Worm (Caenorhabditis elegans): Measurements from ENCODE around the gene ZK180.8.

Gene ZK180.8

DNA sequence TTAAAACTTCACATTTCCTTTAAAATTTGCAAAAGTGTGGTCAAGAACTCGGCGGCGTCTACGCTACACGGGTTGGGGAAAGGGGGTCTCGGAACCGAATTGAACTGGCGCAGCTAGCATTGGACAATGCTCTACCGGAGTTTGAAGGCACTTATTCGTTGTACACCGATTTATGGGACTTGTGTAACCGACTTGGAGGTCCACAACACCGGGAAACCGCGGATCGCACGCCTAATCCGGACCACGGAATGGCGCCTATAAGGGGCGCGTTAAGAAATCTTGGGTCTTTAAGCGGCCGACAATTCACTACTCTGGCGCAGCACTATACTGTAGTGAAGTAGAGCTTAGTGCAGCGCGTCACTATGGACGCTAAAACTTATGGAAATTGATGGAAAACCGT, 27.1 kb upstream of the ZK180.8 start (continued):
- TF ChIP-seq efl-1 (GFP tag; optimal IDR thresholded peaks at IDR 0.05) = no peak
- TF ChIP-seq bed-2 (GFP tag; IDR thresholded peaks at IDR 0.05) = no peak
- no peak for TF ChIP-seq ceh-27 (GFP tag; optimal IDR thresholded peaks at IDR 0.05)
- TF ChIP-seq nfya-1 (tag; optimal IDR thresholded peaks at IDR 0.05; ENCODE audit: borderline replicate concordance, insufficient read depth) = no peak
- TF ChIP-seq zfh-2 (GFP tag; conservative IDR thresholded peaks at IDR 0.05) = 0 out of 2 replicates have a peak, but pooled peaks have one; percentile 27
- no peak for TF ChIP-seq ztf-26 (tag; optimal IDR thresholded peaks at IDR 0.05)
- no peak for TF ChIP-seq aptf-2 (GFP tag; conservative IDR thresholded peaks at IDR 0.05)
- no peak for TF ChIP-seq K12H6.12 (tag; optimal IDR thresholded peaks at IDR 0.05)
- no peak for TF ChIP-seq F57C9.4 (tag; optimal IDR thresholded peaks at IDR 0.05)
- no peak for TF ChIP-seq F49E8.2 (tag; optimal IDR thresholded peaks at IDR 0.05; ENCODE audit: insufficient read depth)
- no peak for TF ChIP-seq B0035.1 (tag; optimal IDR thresholded peaks at IDR 0.05)
- peak; percentile 50; the same call in 1 of the 2 replicates for TF ChIP-seq D2030.7 (GFP tag; IDR thresholded peaks at IDR 0.05)
- no peak for TF ChIP-seq hsf-1 (GFP tag; IDR thresholded peaks at IDR 0.05)
- TF ChIP-seq snpc-1.1 (tag; optimal IDR thresholded peaks at IDR 0.05; ENCODE audit: insufficient read depth) = peak; percentile 91
- TF ChIP-seq nhr-27 (tag; optimal IDR thresholded peaks at IDR 0.05) = no peak
- TF ChIP-seq Y56A3A.18 (GFP tag; IDR thresholded peaks at IDR 0.05) = peak; percentile 33; the same call in 1 of the 2 replicates
- TF ChIP-seq atf-7 (tag; optimal IDR thresholded peaks at IDR 0.05) = no peak
- TF ChIP-seq sptf-2 (GFP tag; optimal IDR thresholded peaks at IDR 0.05) = no peak
- no peak for TF ChIP-seq dpff-1 (tag; optimal IDR thresholded peaks at IDR 0.05)
- no peak for TF ChIP-seq lsy-27 (tag; optimal IDR thresholded peaks at IDR 0.05; ENCODE audit: borderline replicate concordance, insufficient read depth)
- TF ChIP-seq snpc-3.4 (tag; optimal IDR thresholded peaks at IDR 0.05) = peak; percentile 64
- no peak for TF ChIP-seq lin-35 (GFP tag; optimal IDR thresholded peaks at IDR 0.05)
- TF ChIP-seq attf-5 (GFP tag; optimal IDR thresholded peaks at IDR 0.05) = no peak
- TF ChIP-seq lin-26 (GFP tag; IDR thresholded peaks at IDR 0.05) = peak; percentile 70; the same call in 1 of the 2 replicates
- TF ChIP-seq Y67H2A.10 (GFP tag; conservative IDR thresholded peaks at IDR 0.05) = no peak
- TF ChIP-seq F52B5.7 (tag; optimal IDR thresholded peaks at IDR 0.05) = peak; percentile 22
- TF ChIP-seq nhr-120 (GFP tag; IDR thresholded peaks at IDR 0.05) = no peak
- TF ChIP-seq ccch-3 (GFP tag; optimal IDR thresholded peaks at IDR 0.05) = no peak
- TF ChIP-seq C17E4.6 (GFP tag; IDR thresholded peaks at IDR 0.05) = no peak
- no peak for TF ChIP-seq T26A5.8 (tag; optimal IDR thresholded peaks at IDR 0.05)
- TF ChIP-seq egrh-3 (GFP tag; IDR thresholded peaks at IDR 0.05) = no peak
- no peak for TF ChIP-seq unc-62 (GFP tag; optimal IDR thresholded peaks at IDR 0.05)
- TF ChIP-seq F23B12.7 (tag; optimal IDR thresholded peaks at IDR 0.05; ENCODE audit: insufficient read depth) = peak; percentile 7
- no peak for TF ChIP-seq gei-17 (GFP tag; optimal IDR thresholded peaks at IDR 0.05)
- no peak for TF ChIP-seq dpl-1 (GFP tag; optimal IDR thresholded peaks at IDR 0.05)
- TF ChIP-seq ceh-100 (GFP tag; IDR thresholded peaks at IDR 0.05) = no peak
- TF ChIP-seq mcd-1 (GFP tag; IDR thresholded peaks at IDR 0.05) = peak; percentile 36; the same call in 1 of the 2 replicates
- TF ChIP-seq xnd-1 (tag; optimal IDR thresholded peaks at IDR 0.05) = no peak
- TF ChIP-seq mes-4 (tag; optimal IDR thresholded peaks at IDR 0.05) = no peak
- peak; percentile 42 for TF ChIP-seq lsl-1 (GFP tag; optimal IDR thresholded peaks at IDR 0.05)
- no peak for TF ChIP-seq egl-18 (GFP tag; IDR thresholded peaks at IDR 0.05)
- TF ChIP-seq ztf-18 (tag; optimal IDR thresholded peaks at IDR 0.05) = peak; percentile 58
- peak; percentile 48 for TF ChIP-seq madf-6 (GFP tag; IDR thresholded peaks at IDR 0.05)
- TF ChIP-seq rec-8 (tag; optimal IDR thresholded peaks at IDR 0.05) = no peak

All from whole organism, young adult.